Fruit fly (Drosophila melanogaster): Measurements from ENCODE around the gene CG31248.

The CG31248 gene

dm6 chr3R:7144245-7144904 is 15.3 kb downstream of the CG31248 start, which contains the start of the genes CG14610 and CG2656 (continued):
- no peak for TF ChIP-seq Awh (GFP tag; IDR thresholded peaks at IDR 0.05)
- peak; percentile 22; the same call in 1 of the 2 replicates for TF ChIP-seq seq (GFP tag; IDR thresholded peaks at IDR 0.05)
- TF ChIP-seq CG3995 (GFP tag; optimal IDR thresholded peaks at IDR 0.05): peak; percentile 16
- TF ChIP-seq CG12104 (GFP tag; optimal IDR thresholded peaks at IDR 0.05): no peak
- TF ChIP-seq CG13775 (GFP tag; optimal IDR thresholded peaks at IDR 0.05): peak; percentile 43
- TF ChIP-seq CG6791 (GFP tag; IDR thresholded peaks at IDR 0.05; ENCODE audit: partially characterized antibody): no peak
- TF ChIP-seq CG4820 (GFP tag; optimal IDR thresholded peaks at IDR 0.05): peak; percentile 81
- peak; percentile 84 for TF ChIP-seq CG5245 (GFP tag; optimal IDR thresholded peaks at IDR 0.05)
- peak; percentile 62 for TF ChIP-seq CG4854 (GFP tag; optimal IDR thresholded peaks at IDR 0.05)
- no peak; the same call in 1 of the 2 replicates for TF ChIP-seq CG4360 (GFP tag; IDR thresholded peaks at IDR 0.05)
- TF ChIP-seq crol (GFP tag; IDR thresholded peaks at IDR 0.05): no peak
- no peak for TF ChIP-seq pfk (GFP tag; optimal IDR thresholded peaks at IDR 0.05)
- peak; percentile 67 for TF ChIP-seq NFAT (GFP tag; IDR thresholded peaks at IDR 0.05)
- no peak for TF ChIP-seq al (GFP tag; IDR thresholded peaks at IDR 0.05)
- TF ChIP-seq Ets97D (GFP tag; optimal IDR thresholded peaks at IDR 0.05): peak; percentile 82
- peak; percentile 61 for TF ChIP-seq CG10366 (GFP tag; IDR thresholded peaks at IDR 0.05)
- peak; percentile 17 for TF ChIP-seq gcm2 (GFP tag; optimal IDR thresholded peaks at IDR 0.05)
- no peak for TF ChIP-seq wor (GFP tag; IDR thresholded peaks at IDR 0.05)
- peak; percentile 43 for TF ChIP-seq emc (GFP tag; optimal IDR thresholded peaks at IDR 0.05)
- TF ChIP-seq Poxn (GFP tag; IDR thresholded peaks at IDR 0.05): no peak
- TF ChIP-seq pum (GFP tag; optimal IDR thresholded peaks at IDR 0.05): peak; percentile 88
- peak; percentile 51 for TF ChIP-seq btn (GFP tag; optimal IDR thresholded peaks at IDR 0.05)
- TF ChIP-seq sc (optimal IDR thresholded peaks at IDR 0.05): no peak
- TF ChIP-seq sc (GFP tag; optimal IDR thresholded peaks at IDR 0.05): no peak
- peak; percentile 63; the same call in 2 of the 3 replicates for TF ChIP-seq tgo (GFP tag; IDR thresholded peaks at IDR 0.05)
- 0 out of 2 replicates have a peak, but pooled peaks have one; percentile 38 for TF ChIP-seq ato (GFP tag; IDR thresholded peaks at IDR 0.05; ENCODE audit: partially characterized antibody)
- no peak for TF ChIP-seq CG17361 (GFP tag; IDR thresholded peaks at IDR 0.05)
- TF ChIP-seq ro (GFP tag; IDR thresholded peaks at IDR 0.05): no peak
- TF ChIP-seq lab (GFP tag; optimal IDR thresholded peaks at IDR 0.05): peak; percentile 82
- TF ChIP-seq sug (tag; optimal IDR thresholded peaks at IDR 0.05): peak; percentile 48
- TF ChIP-seq CG14441 (GFP tag; IDR thresholded peaks at IDR 0.05): no peak; the same call in 1 of the 2 replicates
- TF ChIP-seq CG13123 (GFP tag; optimal IDR thresholded peaks at IDR 0.05): peak; percentile 68
- peak; percentile 62 for TF ChIP-seq Fer3 (tag; optimal IDR thresholded peaks at IDR 0.05)
- TF ChIP-seq bab2 (GFP tag; optimal IDR thresholded peaks at IDR 0.05): peak; percentile 90
- TF ChIP-seq D19A (tag; optimal IDR thresholded peaks at IDR 0.05): peak; percentile 26
- TF ChIP-seq Deaf1 (tag; optimal IDR thresholded peaks at IDR 0.05): no peak
- TF ChIP-seq CG30431 (GFP tag; optimal IDR thresholded peaks at IDR 0.05): peak; percentile 43
- peak; percentile 58; the same call in 1 of the 2 replicates for TF ChIP-seq rib (GFP tag; IDR thresholded peaks at IDR 0.05)
- 0 out of 3 replicates have a peak, but pooled peaks have one; percentile 52 for TF ChIP-seq mld (GFP tag; IDR thresholded peaks at IDR 0.05; ENCODE audit: partially characterized antibody)
- peak; percentile 28 for TF ChIP-seq Nf-YC (tag; optimal IDR thresholded peaks at IDR 0.05)
- TF ChIP-seq CG9932 (GFP tag; IDR thresholded peaks at IDR 0.05): peak; percentile 86
- TF ChIP-seq stwl (tag; optimal IDR thresholded peaks at IDR 0.05): peak; percentile 90
- TF ChIP-seq Drgx (GFP tag; IDR thresholded peaks at IDR 0.05): peak; percentile 19; the same call in 1 of the 2 replicates
- TF ChIP-seq ftz-f1 (GFP tag; optimal IDR thresholded peaks at IDR 0.05): peak; percentile 41
- TF ChIP-seq br (optimal IDR thresholded peaks at IDR 0.05): no peak
- no peak for TF ChIP-seq CG11696 (GFP tag; IDR thresholded peaks at IDR 0.05)
- peak; percentile 40 for TF ChIP-seq CG15696 (tag; optimal IDR thresholded peaks at IDR 0.05)
- TF ChIP-seq Dref (GFP tag; IDR thresholded peaks at IDR 0.05): peak; percentile 50; the same call in 1 of the 2 replicates
- TF ChIP-seq Ssrp (tag; optimal IDR thresholded peaks at IDR 0.05): peak; percentile 27
- peak; percentile 26 for TF ChIP-seq CG17802 (tag; optimal IDR thresholded peaks at IDR 0.05)
- peak; percentile 78 for TF ChIP-seq CG12659 (GFP tag; optimal IDR thresholded peaks at IDR 0.05)

Measured in whole organism, embryonic.